Worm (Caenorhabditis elegans) whole organism, L4 larva: Measurements from ENCODE around the gene Y51A2D.21.
A peak's percentile ranks its signal among the peaks of the same experiment; 100 is the strongest.

ENCODE experiments used
- F44E2.7 ChIP-seq: fragments of 200-800 bp; sonication (Bioruptor generic); IDR thresholded peaks from 2 replicates; pipeline ENCODE4 v2.1.2; 2022; ENCODE audit warnings: missing genetic modification characterization, missing compliant biosample characterization
- T20F7.1 ChIP-seq: fragments of 200-800 bp; sonication (Bioruptor generic); optimal IDR thresholded peaks from 2 replicates; lab custom pipeline; 2018; ENCODE audit warnings: mild to moderate bottlenecking, missing genetic modification characterization, missing compliant biosample characterization
- T26A8.4 ChIP-seq: fragments of 200-800 bp; sonication (Bioruptor generic); IDR thresholded peaks from 2 replicates; pipeline ENCODE4 v1.3.6; 2022; ENCODE audit warnings: missing genetic modification characterization, missing compliant biosample characterization
- Y5F2A.4 ChIP-seq: fragments of 200-800 bp; sonication (Bioruptor generic); optimal IDR thresholded peaks from 2 replicates; lab custom pipeline; 2018; ENCODE audit warnings: mild to moderate bottlenecking, missing genetic modification characterization, missing compliant biosample characterization
- Y75B8A.6 ChIP-seq: fragments of 200-800 bp; sonication (Bioruptor generic); IDR thresholded peaks from 2 replicates; pipeline ENCODE4 v1.3.6; 2022; ENCODE audit warnings: missing genetic modification reagents, missing genetic modification characterization, missing compliant biosample characterization
- aha-1 ChIP-seq: fragments of 150-350 bp; peaks from one replicate; lab custom pipeline; 2014; ENCODE audit warnings: missing biosample characterization, missing genetic modification characterization
- aly-2 ChIP-seq: sonication (generic microtip); optimal IDR thresholded peaks from 2 replicates; lab custom pipeline; 2018; ENCODE audit warnings: missing biosample characterization, missing genetic modification characterization
- ama-1 ChIP-seq: fragments of 150-350 bp; optimal IDR thresholded peaks from 2 replicates; lab custom pipeline; 2014; ENCODE audit warnings: inconsistent platforms, mixed read lengths
- arid-1 ChIP-seq: fragments of 200-800 bp; sonication (Bioruptor generic); conservative IDR thresholded peaks from 2 replicates; pipeline ENCODE4 v1.3.6; 2022; ENCODE audit warnings: missing genetic modification reagents, missing genetic modification characterization, missing compliant biosample characterization
- attf-4 ChIP-seq: sonication (generic microtip); optimal IDR thresholded peaks from 3 replicates; lab custom pipeline; 2017; ENCODE audit warnings: missing biosample characterization, missing genetic modification characterization
- ceh-20 ChIP-seq: fragments of 200-800 bp; sonication (Bioruptor generic); IDR thresholded peaks from 2 replicates; pipeline ENCODE4 v1.3.6; 2022; ENCODE audit warnings: missing genetic modification reagents, missing genetic modification characterization, missing compliant biosample characterization
- ceh-32 ChIP-seq: sonication (generic microtip); optimal IDR thresholded peaks from 2 replicates; lab custom pipeline; 2016; ENCODE audit warnings: mild to moderate bottlenecking, missing genetic modification characterization, missing compliant biosample characterization; ENCODE audit not compliant: poor library complexity
- ceh-44 ChIP-seq: fragments of 200-800 bp; sonication (Bioruptor generic); IDR thresholded peaks from 2 replicates; pipeline ENCODE4 v1.3.6; 2022; ENCODE audit warnings: missing genetic modification reagents, missing genetic modification characterization, missing compliant biosample characterization
- ceh-82 ChIP-seq: sonication (generic microtip); optimal IDR thresholded peaks from 2 replicates; lab custom pipeline; 2017; ENCODE audit warnings: missing biosample characterization, missing genetic modification characterization
- daf-12 ChIP-seq: fragments of 150-350 bp; optimal IDR thresholded peaks from 2 replicates; lab custom pipeline; 2014; ENCODE audit warnings: missing biosample characterization, missing genetic modification reagents, missing genetic modification characterization
- daf-16 ChIP-seq, 3 experiments: sonication (generic microtip); optimal IDR thresholded peaks; 2 replicates each; lab custom pipeline; 2016 to 2017; ENCODE audit warnings: missing genetic modification characterization in 3 of 3, missing genetic modification reagents in 3 of 3, mild to moderate bottlenecking in 2 of 3, missing compliant biosample characterization in 2 of 3, missing biosample characterization in 1 of 3, moderate library complexity in 1 of 3
- daf-19 ChIP-seq: fragments of 200-800 bp; sonication (Bioruptor generic); conservative IDR thresholded peaks from 2 replicates; pipeline ENCODE4 v1.3.6; 2022; ENCODE audit warnings: missing genetic modification characterization, missing compliant biosample characterization
- dmd-6 ChIP-seq: fragments of 200-800 bp; sonication (Bioruptor generic); IDR thresholded peaks from 2 replicates; pipeline ENCODE4 v1.3.6; 2022; ENCODE audit warnings: missing genetic modification reagents, missing genetic modification characterization, missing compliant biosample characterization
- dmd-9 ChIP-seq: fragments of 200-800 bp; sonication (Bioruptor generic); IDR thresholded peaks from 2 replicates; pipeline ENCODE4 v1.3.6; 2022; ENCODE audit warnings: missing genetic modification reagents, missing genetic modification characterization, missing compliant biosample characterization
- dve-1 ChIP-seq: sonication (generic microtip); optimal IDR thresholded peaks from 2 replicates; lab custom pipeline; 2017; ENCODE audit warnings: antibody characterized with exemption, mild to moderate bottlenecking, missing genetic modification characterization, missing compliant biosample characterization; ENCODE audit not compliant: insufficient read depth
- egl-27 ChIP-seq: sonication (generic microtip); optimal IDR thresholded peaks from 3 replicates; lab custom pipeline; 2017; ENCODE audit warnings: missing biosample characterization, missing genetic modification reagents, missing genetic modification characterization
- hif-1 ChIP-seq, 2 experiments: sonication (generic microtip); optimal IDR thresholded peaks; 2 replicates each; lab custom pipeline; 2016 to 2017; ENCODE audit warnings: missing compliant biosample characterization in 2 of 2, missing genetic modification characterization in 2 of 2, missing genetic modification reagents in 2 of 2, missing genotype in 2 of 2, mild to moderate bottlenecking in 1 of 2
- hlh-11 ChIP-seq: fragments of 200-800 bp; sonication (Bioruptor generic); optimal IDR thresholded peaks from 2 replicates; lab custom pipeline; 2018; ENCODE audit warnings: mild to moderate bottlenecking, missing genetic modification characterization, missing compliant biosample characterization
- hlh-30 ChIP-seq: sonication (generic microtip); optimal IDR thresholded peaks from 2 replicates; lab custom pipeline; 2017; ENCODE audit warnings: antibody characterized with exemption, mild to moderate bottlenecking, missing genetic modification characterization, missing compliant biosample characterization; ENCODE audit not compliant: insufficient read depth
- hmg-1.1 ChIP-seq: fragments of 200-800 bp; sonication (Bioruptor generic); IDR thresholded peaks from 2 replicates; pipeline ENCODE4 v1.3.6; 2022; ENCODE audit warnings: missing genetic modification reagents, missing genetic modification characterization, missing compliant biosample characterization
- lin-1 ChIP-seq: fragments of 200-800 bp; sonication (Bioruptor generic); IDR thresholded peaks from 2 replicates; pipeline ENCODE4 v1.3.6; 2022; ENCODE audit warnings: missing genetic modification reagents, missing genetic modification characterization, missing compliant biosample characterization
- lir-3 ChIP-seq: sonication (generic microtip); optimal IDR thresholded peaks from 2 replicates; lab custom pipeline; 2016; ENCODE audit warnings: mild to moderate bottlenecking, missing genetic modification characterization, missing compliant biosample characterization
- mdl-1 ChIP-seq, 2 experiments: fragments of 150-350 bp in 1 of 2; sonication (generic microtip) in 1 of 2; optimal IDR thresholded peaks; 2 replicates each; lab custom pipeline; 2014 to 2017; ENCODE audit warnings: missing biosample characterization in 2 of 2, missing genetic modification characterization in 2 of 2
- mdt-29 ChIP-seq: fragments of 200-800 bp; sonication (Bioruptor generic); IDR thresholded peaks from 2 replicates; pipeline ENCODE4 v1.3.6; 2022; ENCODE audit warnings: missing genetic modification reagents, missing genetic modification characterization, missing compliant biosample characterization
- mep-1 ChIP-seq: fragments of 150-350 bp; sonication (generic microtip); optimal IDR thresholded peaks from 3 replicates; lab custom pipeline; 2014; ENCODE audit warnings: missing biosample characterization, missing genetic modification characterization
- mxl-3 ChIP-seq: fragments of 200-800 bp; sonication (Bioruptor generic); optimal IDR thresholded peaks from 2 replicates; lab custom pipeline; 2018; ENCODE audit warnings: mild to moderate bottlenecking, missing genetic modification characterization, missing compliant biosample characterization
- nhr-10 ChIP-seq: fragments of 150-350 bp; optimal IDR thresholded peaks from 2 replicates; lab custom pipeline; 2014; ENCODE audit warnings: missing biosample characterization, missing genetic modification characterization
- nhr-11 ChIP-seq: fragments of 150-350 bp; optimal IDR thresholded peaks from 2 replicates; lab custom pipeline; 2014; ENCODE audit warnings: missing biosample characterization, missing genetic modification characterization
- nhr-237 ChIP-seq: sonication (generic microtip); optimal IDR thresholded peaks from 2 replicates; lab custom pipeline; 2017; ENCODE audit warnings: missing biosample characterization, missing genetic modification characterization
- nhr-28 ChIP-seq: fragments of 150-350 bp; optimal IDR thresholded peaks from 2 replicates; lab custom pipeline; 2014; ENCODE audit warnings: missing biosample characterization, missing genetic modification characterization
- nhr-41 ChIP-seq: fragments of 200-800 bp; sonication (Bioruptor generic); IDR thresholded peaks from 2 replicates; pipeline ENCODE4 v1.3.6; 2022; ENCODE audit warnings: missing genetic modification reagents, missing genetic modification characterization, missing compliant biosample characterization
- nhr-42 ChIP-seq: fragments of 200-800 bp; sonication (Bioruptor generic); IDR thresholded peaks from 2 replicates; pipeline ENCODE4 v1.3.6; 2022; ENCODE audit warnings: missing genetic modification characterization, missing compliant biosample characterization
- nhr-77 ChIP-seq: fragments of 150-350 bp; optimal IDR thresholded peaks from 2 replicates; lab custom pipeline; 2014; ENCODE audit warnings: missing biosample characterization, missing genetic modification characterization
- php-3 ChIP-seq: fragments of 200-800 bp; sonication (Bioruptor generic); IDR thresholded peaks from 2 replicates; pipeline ENCODE4 v1.3.6; 2022; ENCODE audit warnings: missing genetic modification reagents, missing genetic modification characterization, missing compliant biosample characterization
- sdz-12 ChIP-seq: fragments of 200-800 bp; sonication (Bioruptor generic); optimal IDR thresholded peaks from 2 replicates; lab custom pipeline; 2018; ENCODE audit warnings: mild to moderate bottlenecking, missing genetic modification characterization, missing compliant biosample characterization
- set-16 ChIP-seq: fragments of 200-800 bp; sonication (Bioruptor generic); IDR thresholded peaks from 2 replicates; pipeline ENCODE4 v1.3.6; 2022; ENCODE audit warnings: missing genetic modification reagents, missing genetic modification characterization, missing compliant biosample characterization
- spr-3 ChIP-seq: fragments of 200-800 bp; sonication (Bioruptor generic); optimal IDR thresholded peaks from 2 replicates; lab custom pipeline; 2018; ENCODE audit warnings: mild to moderate bottlenecking, missing genetic modification characterization, missing compliant biosample characterization
- unc-62 ChIP-seq, 3 experiments: fragments of 150-350 bp in 1 of 3; sonication (generic microtip); optimal IDR thresholded peaks in 2 of 3; peaks in 1 of 3; 1 replicate in 1 of 3; 2 replicates in 2 of 3; lab custom pipeline; 2014 to 2017; ENCODE audit warnings: missing biosample characterization in 3 of 3, missing genetic modification characterization in 3 of 3, missing genetic modification reagents in 3 of 3, missing genotype in 1 of 3
- zag-1 ChIP-seq: fragments of 150-350 bp; optimal IDR thresholded peaks from 2 replicates; lab custom pipeline; 2014; ENCODE audit warnings: missing biosample characterization, missing genetic modification characterization
- zfp-3 ChIP-seq: fragments of 200-800 bp; sonication (Bioruptor generic); conservative IDR thresholded peaks from 2 replicates; pipeline ENCODE4 v1.3.6; 2022; ENCODE audit warnings: missing genetic modification reagents, missing genetic modification characterization, missing compliant biosample characterization
- zip-11 ChIP-seq: fragments of 200-800 bp; sonication (Bioruptor generic); IDR thresholded peaks from 2 replicates; pipeline ENCODE4 v1.3.6; 2022; ENCODE audit warnings: missing genetic modification characterization, missing compliant biosample characterization
- ztf-11 ChIP-seq: fragments of 150-350 bp; optimal IDR thresholded peaks from 2 replicates; lab custom pipeline; 2014; ENCODE audit warnings: missing biosample characterization, missing genetic modification characterization

Gene Y51A2D.21

DNA sequence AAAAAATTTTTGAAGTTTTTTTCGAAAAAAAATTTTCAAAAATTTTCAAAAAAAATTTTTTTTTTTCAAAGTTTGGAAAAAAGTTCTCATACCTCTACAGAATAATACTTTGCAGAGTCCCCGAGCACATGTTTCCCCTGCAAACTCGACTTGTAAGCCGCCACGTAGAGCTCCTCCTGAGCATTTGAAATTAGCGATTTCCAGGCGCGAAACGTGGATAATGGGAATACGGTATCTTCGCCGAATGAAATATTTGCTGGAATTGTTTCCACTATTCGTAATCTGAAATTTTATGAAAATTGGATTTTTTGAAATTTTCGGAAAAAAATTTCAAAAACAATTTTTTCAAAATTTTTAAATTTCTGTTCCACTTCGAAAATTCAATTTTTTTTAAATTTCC is 4.5 kb downstream of the Y51A2D.21 start:
- 0 out of 2 replicates have a peak, but pooled peaks have one; percentile 43 for TF ChIP-seq php-3 (GFP tag; lab: Robert Waterston, UW)
- peak; percentile 69 for TF ChIP-seq sdz-12 (GFP tag; lab: Kevin White, UChicago)
- no peak for TF ChIP-seq nhr-41 (GFP tag; lab: Robert Waterston, UW)
- TF ChIP-seq spr-3 (GFP tag; lab: Kevin White, UChicago) = peak; percentile 44
- 0 out of 2 replicates have a peak, but pooled peaks have one; percentile 15 for TF ChIP-seq nhr-42
- 0 out of 2 replicates have a peak, but pooled peaks have one; percentile 12 for TF ChIP-seq zfp-3 (GFP tag; lab: Robert Waterston, UW)
- no peak for TF ChIP-seq mxl-3 (GFP tag; lab: Kevin White, UChicago)
- TF ChIP-seq T26A8.4 (GFP tag; lab: Robert Waterston, UW) = peak; percentile 36; the same call in 1 of the 2 replicates
- no peak for TF ChIP-seq nhr-28 (tag; lab: Kevin White, UChicago)
- peak; percentile 14 for TF ChIP-seq dve-1 (tag; lab: Kevin White, UChicago)
- TF ChIP-seq ceh-32 = no peak
- no peak for TF ChIP-seq zip-11

DNA sequence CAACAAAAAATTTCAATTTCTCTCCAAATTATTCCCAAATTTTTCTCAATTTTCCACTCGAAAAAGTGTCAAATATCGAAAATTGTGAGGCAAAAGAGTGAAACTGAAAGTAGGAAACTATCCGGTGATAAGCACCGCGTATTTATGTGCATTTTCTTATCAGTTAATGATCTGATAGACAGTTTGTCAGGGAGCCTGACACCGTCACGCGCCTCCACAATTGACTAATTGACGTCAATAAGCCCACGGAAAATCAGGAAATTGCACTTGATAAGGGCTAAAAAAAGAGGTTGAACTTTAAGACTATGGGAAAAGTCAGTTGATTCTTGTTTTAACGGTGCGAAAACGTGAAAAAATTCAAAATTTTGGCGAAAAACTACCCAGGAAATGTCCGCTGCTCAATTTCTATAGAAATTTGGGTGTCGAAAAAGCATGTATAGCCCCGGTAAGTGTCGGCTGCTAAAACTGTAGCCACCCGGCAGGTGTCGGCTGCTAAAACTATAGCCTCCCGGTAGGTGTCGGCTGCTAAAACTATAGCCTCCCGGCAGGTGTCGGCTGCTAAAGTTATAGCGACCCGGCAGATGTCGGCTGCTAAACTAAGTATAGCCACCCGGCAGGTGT is 5.9 kb downstream of the Y51A2D.21 start:
- no peak for TF ChIP-seq ceh-44
- no peak for TF ChIP-seq arid-1 (GFP tag; lab: Robert Waterston, UW)
- peak; percentile 49; the same call in 1 of the 2 replicates for TF ChIP-seq lin-1 (GFP tag; lab: Robert Waterston, UW)
- no peak for TF ChIP-seq lir-3 (tag; lab: Kevin White, UChicago)
- no peak for TF ChIP-seq daf-12 (tag; lab: Kevin White, UChicago)
- no peak for TF ChIP-seq dmd-9 (GFP tag; lab: Robert Waterston, UW)
- peak; percentile 50 for TF ChIP-seq aha-1 (tag; lab: Kevin White, UChicago)
- TF ChIP-seq aly-2 (tag; lab: Kevin White, UChicago) = no peak
- peak; percentile 64 for TF ChIP-seq nhr-77 (tag; lab: Kevin White, UChicago)
- 0 out of 2 replicates have a peak, but pooled peaks have one; percentile 34 for TF ChIP-seq set-16 (GFP tag; lab: Robert Waterston, UW)
- peak; percentile 89 for TF ChIP-seq dmd-6 (GFP tag; lab: Robert Waterston, UW)
- no peak for TF ChIP-seq ceh-82 (tag; lab: Kevin White, UChicago)
- TF ChIP-seq nhr-28 (tag; lab: Kevin White, UChicago) = peak; percentile 72
- TF ChIP-seq F44E2.7 = no peak
- TF ChIP-seq php-3 (GFP tag; lab: Robert Waterston, UW) = peak; percentile 69; the same call in 1 of the 2 replicates
- no peak for TF ChIP-seq egl-27 (tag; lab: Kevin White, UChicago)
- no peak for TF ChIP-seq nhr-11 (tag; lab: Kevin White, UChicago)
- TF ChIP-seq mdt-29 (GFP tag; lab: Robert Waterston, UW) = peak; percentile 71
- no peak for TF ChIP-seq hmg-1.1
- no peak for TF ChIP-seq ceh-20
- TF ChIP-seq Y75B8A.6 = no peak
- no peak for TF ChIP-seq mep-1 (tag; lab: Kevin White, UChicago)
- TF ChIP-seq daf-19 (GFP tag; lab: Robert Waterston, UW) = no peak
- TF ChIP-seq Y5F2A.4 (GFP tag; lab: Kevin White, UChicago) = no peak
- TF ChIP-seq attf-4 (tag; lab: Kevin White, UChicago) = no peak
- peak; percentile 58 for TF ChIP-seq hlh-30 (tag; lab: Kevin White, UChicago)
- TF ChIP-seq unc-62 (GFP tag; optimal IDR thresholded peaks at IDR 0.05 in 1 of 2; lab: Kevin White, UChicago) = peak in 1 of 2 experiments; percentile 16
- no peak for TF ChIP-seq unc-62 (tag; optimal IDR thresholded peaks at IDR 0.05; lab: Kevin White, UChicago)
- peak; percentile 30 for TF ChIP-seq T20F7.1 (GFP tag; lab: Kevin White, UChicago)
- TF ChIP-seq dve-1 (tag; lab: Kevin White, UChicago) = peak; percentile 92
- TF ChIP-seq daf-16 (GFP tag; optimal IDR thresholded peaks at IDR 0.05; lab: Kevin White, UChicago) = peak in 1 of 2 experiments; percentile 72
- TF ChIP-seq daf-16 (tag; optimal IDR thresholded peaks at IDR 0.05; lab: Kevin White, UChicago) = peak; percentile 98
- TF ChIP-seq nhr-10 (tag; lab: Kevin White, UChicago) = peak; percentile 66
- TF ChIP-seq zag-1 = no peak
- TF ChIP-seq ztf-11 (tag; lab: Kevin White, UChicago) = no peak
- TF ChIP-seq ama-1 (lab: Kevin White, UChicago) = peak; percentile 39
- TF ChIP-seq nhr-237 = no peak
- peak in 1 of 2 experiments; percentile 57 for TF ChIP-seq hif-1 (tag; optimal IDR thresholded peaks at IDR 0.05; lab: Kevin White, UChicago)
- peak; percentile 78 for TF ChIP-seq hlh-11
- peak in 1 of 2 experiments; percentile 4 for TF ChIP-seq mdl-1 (tag; optimal IDR thresholded peaks at IDR 0.05; lab: Kevin White, UChicago)
